Worm (Caenorhabditis elegans): Measurements from ENCODE around the gene nhx-6.

DNA sequence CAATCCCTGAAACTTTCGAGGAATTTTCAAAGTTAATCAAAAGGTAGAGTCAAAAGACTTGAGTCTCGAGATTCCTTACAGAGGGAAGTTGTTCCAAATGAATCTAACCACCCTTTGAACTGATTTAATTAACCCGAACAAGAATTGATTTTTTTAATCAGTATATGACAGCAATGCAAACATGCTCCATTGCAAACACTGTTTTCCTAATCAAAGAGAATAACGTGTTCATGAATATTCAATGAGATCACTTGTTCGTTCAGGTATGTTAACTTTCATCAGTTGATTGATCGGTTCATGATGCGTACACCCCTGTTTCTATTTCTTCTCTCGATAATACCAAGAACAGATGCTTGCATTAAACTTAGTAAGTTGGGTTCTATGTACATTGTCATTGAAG lies 45.0 kb upstream of the nhx-6 start, which contains the start of gene C08E3.14:
- TF ChIP-seq ces-1 (GFP tag; optimal IDR thresholded peaks at IDR 0.05): no peak
- TF ChIP-seq hmg-1.1 (GFP tag; IDR thresholded peaks at IDR 0.05): no peak
- TF ChIP-seq unc-62 (GFP tag; optimal IDR thresholded peaks at IDR 0.05 in 1 of 2): no peak
- no peak for TF ChIP-seq unc-62 (tag; optimal IDR thresholded peaks at IDR 0.05)
- TF ChIP-seq spr-1 (tag; optimal IDR thresholded peaks at IDR 0.05): no peak
- TF ChIP-seq ztf-11 (tag; optimal IDR thresholded peaks at IDR 0.05): no peak
- no peak for TF ChIP-seq F26F4.8 (GFP tag; conservative IDR thresholded peaks at IDR 0.05)
- no peak for TF ChIP-seq nhr-76 (tag; optimal IDR thresholded peaks at IDR 0.05)
- no peak for TF ChIP-seq dmd-9 (GFP tag; IDR thresholded peaks at IDR 0.05)
- no peak for TF ChIP-seq dmd-8 (GFP tag; IDR thresholded peaks at IDR 0.05)
- no peak for TF ChIP-seq ama-1 (optimal IDR thresholded peaks at IDR 0.05)

All from whole organism, L4 larva.